Worm (Caenorhabditis elegans): ENCODE results near the gene pgp-5.
A peak's percentile ranks its signal among the peaks of the same experiment; 100 is the strongest.

The pgp-5 gene

ce11 chrX:10821160-10821559 is 37.9 kb downstream of the pgp-5 start (continued):
- TF ChIP-seq somi-1 (GFP tag; optimal IDR thresholded peaks at IDR 0.05) = peak; percentile 32
- no peak for TF ChIP-seq F22D6.2 (tag; optimal IDR thresholded peaks at IDR 0.05)
- TF ChIP-seq cebp-1 (GFP tag; IDR thresholded peaks at IDR 0.05) = no peak; the same call in 1 of the 2 replicates
- TF ChIP-seq cebp-1 (tag; optimal IDR thresholded peaks at IDR 0.05) = no peak
- peak; percentile 5 for TF ChIP-seq ztf-3 (GFP tag; optimal IDR thresholded peaks at IDR 0.05)
- peak; percentile 48 for TF ChIP-seq hlh-12 (tag; optimal IDR thresholded peaks at IDR 0.05)
- TF ChIP-seq K12H6.12 (tag; optimal IDR thresholded peaks at IDR 0.05) = peak; percentile 11
- peak; percentile 28 for TF ChIP-seq madf-10 (tag; optimal IDR thresholded peaks at IDR 0.05)
- peak; percentile 85 for TF ChIP-seq dox-1 (GFP tag; IDR thresholded peaks at IDR 0.05)
- peak; percentile 56 for TF ChIP-seq madf-6 (GFP tag; IDR thresholded peaks at IDR 0.05)
- TF ChIP-seq die-1 (tag; optimal IDR thresholded peaks at IDR 0.05) = peak; percentile 84
- no peak for TF ChIP-seq sdz-38 (tag; optimal IDR thresholded peaks at IDR 0.05)
- TF ChIP-seq Y95B8A.8 (GFP tag; IDR thresholded peaks at IDR 0.05) = 0 out of 2 replicates have a peak, but pooled peaks have one; percentile 53
- peak; percentile 66; the same call in 1 of the 2 replicates for TF ChIP-seq mcd-1 (GFP tag; IDR thresholded peaks at IDR 0.05)
- peak; percentile 63 for TF ChIP-seq ekl-4 (GFP tag; IDR thresholded peaks at IDR 0.05)
- TF ChIP-seq B0261.1 (tag; optimal IDR thresholded peaks at IDR 0.05) = peak; percentile 93
- TF ChIP-seq ceh-79 (tag; optimal IDR thresholded peaks at IDR 0.05) = peak; percentile 62
- TF ChIP-seq egrh-3 (GFP tag; IDR thresholded peaks at IDR 0.05) = peak; percentile 10; the same call in 1 of the 2 replicates
- TF ChIP-seq D2030.7 (GFP tag; IDR thresholded peaks at IDR 0.05) = no peak; the same call in 1 of the 2 replicates
- no peak for TF ChIP-seq attf-3 (GFP tag; conservative IDR thresholded peaks at IDR 0.05)
- TF ChIP-seq B0019.2 (GFP tag; conservative IDR thresholded peaks at IDR 0.05) = 0 out of 2 replicates have a peak, but pooled peaks have one; percentile 23
- TF ChIP-seq lin-35 (GFP tag; optimal IDR thresholded peaks at IDR 0.05) = no peak
- TF ChIP-seq K11D2.4 (GFP tag; IDR thresholded peaks at IDR 0.05) = peak; percentile 65; the same call in 1 of the 2 replicates
- no peak for TF ChIP-seq ztf-6 (GFP tag; IDR thresholded peaks at IDR 0.05)

ce11 chrX:10820511-10820910 is 38.6 kb downstream of the pgp-5 start, which contains the start of gene F31B12.3:
Gene F31B12.3 (minus strand): TSS chrX:10820611.
- no peak for TF ChIP-seq ztf-3 (GFP tag; optimal IDR thresholded peaks at IDR 0.05)
- no peak for TF ChIP-seq pbrm-1 (GFP tag; IDR thresholded peaks at IDR 0.05)
- TF ChIP-seq attf-3 (GFP tag; conservative IDR thresholded peaks at IDR 0.05) = no peak

- no peak for TF ChIP-seq ama-1 (optimal IDR thresholded peaks at IDR 0.05)
- TF ChIP-seq ama-1 (GFP tag; optimal IDR thresholded peaks at IDR 0.05) = no peak
- no peak for TF ChIP-seq bed-1 (GFP tag; IDR thresholded peaks at IDR 0.05)
- TF ChIP-seq unc-62 (GFP tag; optimal IDR thresholded peaks at IDR 0.05) = no peak
- TF ChIP-seq lir-1 (GFP tag; conservative IDR thresholded peaks at IDR 0.05) = no peak
- TF ChIP-seq K12H6.12 (tag; optimal IDR thresholded peaks at IDR 0.05) = no peak
- no peak for TF ChIP-seq Y79H2A.3 (GFP tag; conservative IDR thresholded peaks at IDR 0.05)
- no peak for TF ChIP-seq mxl-1 (tag; optimal IDR thresholded peaks at IDR 0.05)
- no peak for TF ChIP-seq F33H1.4 (GFP tag; IDR thresholded peaks at IDR 0.05)
- TF ChIP-seq nfya-1 (tag; optimal IDR thresholded peaks at IDR 0.05; ENCODE audit: borderline replicate concordance, insufficient read depth) = no peak
- no peak for TF ChIP-seq fkh-3 (tag; optimal IDR thresholded peaks at IDR 0.05)
- TF ChIP-seq Y56A3A.18 (GFP tag; IDR thresholded peaks at IDR 0.05) = no peak
- no peak for TF ChIP-seq somi-1 (GFP tag; optimal IDR thresholded peaks at IDR 0.05)
- no peak for TF ChIP-seq cebp-1 (GFP tag; IDR thresholded peaks at IDR 0.05)
- TF ChIP-seq cebp-1 (tag; optimal IDR thresholded peaks at IDR 0.05) = no peak
- no peak for TF ChIP-seq ekl-4 (GFP tag; IDR thresholded peaks at IDR 0.05)
- no peak for TF ChIP-seq ztf-28 (GFP tag; IDR thresholded peaks at IDR 0.05)
- TF ChIP-seq egl-44 (GFP tag; IDR thresholded peaks at IDR 0.05) = no peak
- no peak for TF ChIP-seq nhr-120 (GFP tag; IDR thresholded peaks at IDR 0.05)
- no peak for TF ChIP-seq F55B11.4 (tag; optimal IDR thresholded peaks at IDR 0.05; ENCODE audit: borderline replicate concordance, insufficient read depth)
- TF ChIP-seq ccch-3 (GFP tag; optimal IDR thresholded peaks at IDR 0.05) = no peak
- TF ChIP-seq Y53F4B.3 (GFP tag; IDR thresholded peaks at IDR 0.05) = no peak
These were observed 54.7 kb downstream of the pgp-5 start, which contains the start of gene F31B12.4 for ce11 chrX:10804441-10804840. Gene F31B12.4 (plus strand): TSS chrX:10804741.
